Worm (Caenorhabditis elegans) whole organism, late embryonic: ENCODE data around the gene cal-1.

ENCODE experiments used
- F13H6.1 ChIP-seq: sonication (generic microtip); optimal IDR thresholded peaks from 2 replicates; lab custom pipeline; 2016; ENCODE audit warnings: missing genetic modification characterization, missing compliant biosample characterization
- che-1 ChIP-seq: sonication (generic microtip); optimal IDR thresholded peaks from 2 replicates; lab custom pipeline; 2016; ENCODE audit warnings: mild to moderate bottlenecking, missing genetic modification characterization, missing compliant biosample characterization

DNA sequence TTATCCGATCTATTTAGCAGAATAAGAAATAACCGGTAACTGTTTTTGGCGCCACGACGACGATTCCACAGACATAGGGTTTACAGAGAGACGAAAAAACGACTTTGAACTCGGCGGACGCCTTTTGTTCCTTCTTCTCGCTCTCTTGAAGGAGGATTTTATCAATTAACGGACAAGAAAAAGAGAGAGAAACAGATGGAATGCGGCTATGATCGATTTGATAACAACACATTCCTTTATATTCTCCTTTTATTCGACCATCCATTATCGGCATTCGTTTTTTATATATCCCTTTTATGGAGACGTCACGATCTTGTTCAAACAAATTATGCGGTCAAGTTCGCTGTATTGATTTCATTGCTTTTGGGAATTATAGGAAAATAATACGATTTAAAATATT is 31.8 kb upstream of the cal-1 start:
- no peak for TF ChIP-seq F13H6.1
- no peak for TF ChIP-seq che-1 (tag; lab: Kevin White, UChicago)
